Worm (Caenorhabditis elegans) whole organism, L4 larva: ENCODE measurements around the gene C37C3.2.

Experiments used
- F44E2.7 ChIP-seq: fragments of 200-800 bp; sonication (Bioruptor generic); IDR thresholded peaks from 2 replicates; pipeline ENCODE4 v2.1.2; 2022; ENCODE audit warnings: missing genetic modification characterization, missing compliant biosample characterization
- aha-1 ChIP-seq: fragments of 150-350 bp; peaks from one replicate; lab custom pipeline; 2014; ENCODE audit warnings: missing biosample characterization, missing genetic modification characterization
- aly-2 ChIP-seq: sonication (generic microtip); optimal IDR thresholded peaks from 2 replicates; lab custom pipeline; 2018; ENCODE audit warnings: missing biosample characterization, missing genetic modification characterization
- arid-1 ChIP-seq: fragments of 200-800 bp; sonication (Bioruptor generic); conservative IDR thresholded peaks from 2 replicates; pipeline ENCODE4 v1.3.6; 2022; ENCODE audit warnings: missing genetic modification reagents, missing genetic modification characterization, missing compliant biosample characterization
- ceh-44 ChIP-seq: fragments of 200-800 bp; sonication (Bioruptor generic); IDR thresholded peaks from 2 replicates; pipeline ENCODE4 v1.3.6; 2022; ENCODE audit warnings: missing genetic modification reagents, missing genetic modification characterization, missing compliant biosample characterization
- daf-16 ChIP-seq, 3 experiments: sonication (generic microtip); optimal IDR thresholded peaks; 2 replicates each; lab custom pipeline; 2016 to 2017; ENCODE audit warnings: missing genetic modification characterization in 3 of 3, missing genetic modification reagents in 3 of 3, mild to moderate bottlenecking in 2 of 3, missing compliant biosample characterization in 2 of 3, missing biosample characterization in 1 of 3, moderate library complexity in 1 of 3
- daf-19 ChIP-seq: fragments of 200-800 bp; sonication (Bioruptor generic); conservative IDR thresholded peaks from 2 replicates; pipeline ENCODE4 v1.3.6; 2022; ENCODE audit warnings: missing genetic modification characterization, missing compliant biosample characterization
- dmd-6 ChIP-seq: fragments of 200-800 bp; sonication (Bioruptor generic); IDR thresholded peaks from 2 replicates; pipeline ENCODE4 v1.3.6; 2022; ENCODE audit warnings: missing genetic modification reagents, missing genetic modification characterization, missing compliant biosample characterization
- dve-1 ChIP-seq: sonication (generic microtip); optimal IDR thresholded peaks from 2 replicates; lab custom pipeline; 2017; ENCODE audit warnings: antibody characterized with exemption, mild to moderate bottlenecking, missing genetic modification characterization, missing compliant biosample characterization; ENCODE audit not compliant: insufficient read depth
- egl-43 ChIP-seq: fragments of 200-800 bp; sonication (Bioruptor generic); IDR thresholded peaks from 2 replicates; pipeline ENCODE4 v1.3.6; 2022; ENCODE audit warnings: missing genetic modification reagents, missing genetic modification characterization, missing compliant biosample characterization
- hlh-11 ChIP-seq: fragments of 200-800 bp; sonication (Bioruptor generic); optimal IDR thresholded peaks from 2 replicates; lab custom pipeline; 2018; ENCODE audit warnings: mild to moderate bottlenecking, missing genetic modification characterization, missing compliant biosample characterization
- hlh-30 ChIP-seq: sonication (generic microtip); optimal IDR thresholded peaks from 2 replicates; lab custom pipeline; 2017; ENCODE audit warnings: antibody characterized with exemption, mild to moderate bottlenecking, missing genetic modification characterization, missing compliant biosample characterization; ENCODE audit not compliant: insufficient read depth
- lim-7 ChIP-seq: fragments of 200-800 bp; sonication (Bioruptor generic); IDR thresholded peaks from 2 replicates; pipeline ENCODE4 v1.3.6; 2022; ENCODE audit warnings: missing genetic modification characterization, missing compliant biosample characterization
- lin-13 ChIP-seq: fragments of 150-350 bp; optimal IDR thresholded peaks from 2 replicates; lab custom pipeline; 2014; ENCODE audit warnings: missing biosample characterization, missing genetic modification reagents, missing genetic modification characterization
- lin-15B ChIP-seq: fragments of 150-350 bp; sonication (generic microtip); optimal IDR thresholded peaks from 3 replicates; lab custom pipeline; 2014; ENCODE audit warnings: missing biosample characterization, missing genetic modification characterization
- lin-29 ChIP-seq: fragments of 200-800 bp; sonication (Bioruptor generic); IDR thresholded peaks from 2 replicates; pipeline ENCODE4 v1.3.6; 2022; ENCODE audit warnings: missing genetic modification reagents, missing genetic modification characterization, missing compliant biosample characterization
- lir-3 ChIP-seq: sonication (generic microtip); optimal IDR thresholded peaks from 2 replicates; lab custom pipeline; 2016; ENCODE audit warnings: mild to moderate bottlenecking, missing genetic modification characterization, missing compliant biosample characterization
- madf-5 ChIP-seq, 2 experiments: fragments of 200-800 bp; sonication (Bioruptor generic); IDR thresholded peaks; 2 replicates each; pipeline ENCODE4 v1.3.6; 2022; ENCODE audit warnings: missing compliant biosample characterization in 2 of 2, missing genetic modification characterization in 2 of 2
- madf-9 ChIP-seq: fragments of 200-800 bp; sonication (Bioruptor generic); conservative IDR thresholded peaks from 2 replicates; pipeline ENCODE4 v1.3.6; 2022; ENCODE audit warnings: missing genetic modification reagents, missing genetic modification characterization, missing compliant biosample characterization
- mdl-1 ChIP-seq, 2 experiments: fragments of 150-350 bp in 1 of 2; sonication (generic microtip) in 1 of 2; optimal IDR thresholded peaks; 2 replicates each; lab custom pipeline; 2014 to 2017; ENCODE audit warnings: missing biosample characterization in 2 of 2, missing genetic modification characterization in 2 of 2
- mdt-29 ChIP-seq: fragments of 200-800 bp; sonication (Bioruptor generic); IDR thresholded peaks from 2 replicates; pipeline ENCODE4 v1.3.6; 2022; ENCODE audit warnings: missing genetic modification reagents, missing genetic modification characterization, missing compliant biosample characterization
- mes-2 ChIP-seq: sonication (generic microtip); optimal IDR thresholded peaks from 2 replicates; lab custom pipeline; 2016; ENCODE audit warnings: missing genotype, mild to moderate bottlenecking, missing genetic modification characterization, missing compliant biosample characterization; ENCODE audit not compliant: poor library complexity, severe bottlenecking
- nhr-11 ChIP-seq: fragments of 150-350 bp; optimal IDR thresholded peaks from 2 replicates; lab custom pipeline; 2014; ENCODE audit warnings: missing biosample characterization, missing genetic modification characterization
- nhr-28 ChIP-seq: fragments of 150-350 bp; optimal IDR thresholded peaks from 2 replicates; lab custom pipeline; 2014; ENCODE audit warnings: missing biosample characterization, missing genetic modification characterization
- nhr-6 ChIP-seq: fragments of 150-350 bp; optimal IDR thresholded peaks from 2 replicates; lab custom pipeline; 2014; ENCODE audit warnings: missing biosample characterization, missing genetic modification characterization
- pqm-1 ChIP-seq: sonication (generic microtip); optimal IDR thresholded peaks from 2 replicates; lab custom pipeline; 2017; ENCODE audit warnings: missing biosample characterization, missing genetic modification characterization
- rbr-2 ChIP-seq: sonication (generic microtip); optimal IDR thresholded peaks from 2 replicates; lab custom pipeline; 2016; ENCODE audit warnings: missing genotype, missing genetic modification characterization, missing compliant biosample characterization
- skn-1 ChIP-seq: fragments of 150-350 bp; optimal IDR thresholded peaks from 2 replicates; lab custom pipeline; 2014; ENCODE audit warnings: missing biosample characterization, missing genetic modification characterization
- spr-3 ChIP-seq: fragments of 200-800 bp; sonication (Bioruptor generic); optimal IDR thresholded peaks from 2 replicates; lab custom pipeline; 2018; ENCODE audit warnings: mild to moderate bottlenecking, missing genetic modification characterization, missing compliant biosample characterization
- tag-97 ChIP-seq: fragments of 200-800 bp; sonication (Bioruptor generic); IDR thresholded peaks from 2 replicates; pipeline ENCODE4 v1.3.6; 2022; ENCODE audit warnings: missing genetic modification characterization, missing compliant biosample characterization
- tra-1 ChIP-seq: fragments of 200-800 bp; sonication (Bioruptor generic); IDR thresholded peaks from 2 replicates; pipeline ENCODE4 v1.3.6; 2022; ENCODE audit warnings: missing genetic modification reagents, missing genetic modification characterization, missing compliant biosample characterization
- unc-62 ChIP-seq, 3 experiments: fragments of 150-350 bp in 1 of 3; sonication (generic microtip); optimal IDR thresholded peaks in 2 of 3; peaks in 1 of 3; 1 replicate in 1 of 3; 2 replicates in 2 of 3; lab custom pipeline; 2014 to 2017; ENCODE audit warnings: missing biosample characterization in 3 of 3, missing genetic modification characterization in 3 of 3, missing genetic modification reagents in 3 of 3, missing genotype in 1 of 3
- zag-1 ChIP-seq: fragments of 150-350 bp; optimal IDR thresholded peaks from 2 replicates; lab custom pipeline; 2014; ENCODE audit warnings: missing biosample characterization, missing genetic modification characterization
- ztf-7 ChIP-seq: fragments of 150-350 bp; optimal IDR thresholded peaks from 2 replicates; lab custom pipeline; 2014; ENCODE audit warnings: missing biosample characterization, missing genetic modification characterization

The C37C3.2 gene

ce11 chrV:7888036-7888435 is 32.3 kb downstream of the C37C3.2 start:
- TF ChIP-seq dmd-6 (GFP tag; lab: Robert Waterston, UW) = peak; percentile 45
- TF ChIP-seq tag-97 (GFP tag; lab: Robert Waterston, UW) = no peak
- TF ChIP-seq nhr-28 (tag; lab: Kevin White, UChicago) = peak; percentile 37
- TF ChIP-seq pqm-1 = peak; percentile 80
- TF ChIP-seq mes-2 (tag; lab: Kevin White, UChicago) = peak; percentile 22
- peak; percentile 54 for TF ChIP-seq hlh-11 (tag; lab: Kevin White, UChicago)
- TF ChIP-seq ztf-7 (tag; lab: Kevin White, UChicago) = no peak
- peak; percentile 9 for TF ChIP-seq nhr-6 (tag; lab: Kevin White, UChicago)
- peak; percentile 43 for TF ChIP-seq dve-1
- no peak for TF ChIP-seq spr-3 (GFP tag; lab: Kevin White, UChicago)
- TF ChIP-seq lin-13 (GFP tag; lab: Kevin White, UChicago) = no peak
- no peak for TF ChIP-seq daf-16 (GFP tag; optimal IDR thresholded peaks at IDR 0.05; lab: Kevin White, UChicago)
- TF ChIP-seq daf-16 (tag; optimal IDR thresholded peaks at IDR 0.05; lab: Kevin White, UChicago) = peak; percentile 69
- TF ChIP-seq madf-5 (GFP tag; IDR thresholded peaks at IDR 0.05; lab: Robert Waterston, UW) = no peak

ce11 chrV:7891230-7891629 is 35.5 kb downstream of the C37C3.2 start, which contains the start of gene F40A3.1:
Gene F40A3.1, plus strand, starts transcription at chrV:7891530.
- TF ChIP-seq unc-62 (GFP tag; optimal IDR thresholded peaks at IDR 0.05 in 1 of 2; lab: Kevin White, UChicago) (peak in 1 of 2 experiments; percentile 32), unc-62 (tag; optimal IDR thresholded peaks at IDR 0.05; lab: Kevin White, UChicago) (no peak), rbr-2 (tag; lab: Kevin White, UChicago) (no peak), aha-1 (tag; lab: Kevin White, UChicago) (peak; percentile 29), hlh-30 (tag; lab: Kevin White, UChicago) (no peak)

- TF ChIP-seq hlh-11 (tag; lab: Kevin White, UChicago) = peak; percentile 25
- peak; percentile 47 for TF ChIP-seq nhr-11 (tag; lab: Kevin White, UChicago)
- no peak for TF ChIP-seq madf-9 (GFP tag; lab: Robert Waterston, UW)
- peak in 1 of 2 experiments; percentile 58 for TF ChIP-seq daf-16 (GFP tag; optimal IDR thresholded peaks at IDR 0.05; lab: Kevin White, UChicago)
- no peak for TF ChIP-seq daf-16 (tag; optimal IDR thresholded peaks at IDR 0.05; lab: Kevin White, UChicago)
- no peak for TF ChIP-seq lin-15B (tag; lab: Kevin White, UChicago)
- peak in 1 of 2 experiments; percentile 44 for TF ChIP-seq unc-62 (GFP tag; optimal IDR thresholded peaks at IDR 0.05 in 1 of 2; lab: Kevin White, UChicago)
- TF ChIP-seq unc-62 (tag; optimal IDR thresholded peaks at IDR 0.05; lab: Kevin White, UChicago) = no peak
- no peak for TF ChIP-seq F44E2.7 (GFP tag; lab: Robert Waterston, UW)
- no peak for TF ChIP-seq lim-7 (GFP tag; lab: Robert Waterston, UW)
- TF ChIP-seq ceh-44 (GFP tag; lab: Robert Waterston, UW) = no peak
- TF ChIP-seq mdl-1 (tag; optimal IDR thresholded peaks at IDR 0.05; lab: Kevin White, UChicago) = no peak
- no peak for TF ChIP-seq daf-19 (GFP tag; lab: Robert Waterston, UW)
- no peak for TF ChIP-seq arid-1
Measured at ce11 chrV:7893812-7894381, 38.2 kb downstream of the C37C3.2 start, which contains the start of gene F40A3.6. Gene F40A3.6, minus strand, starts transcription at chrV:7893862.

ce11 chrV:7899761-7900160 is 44.0 kb downstream of the C37C3.2 start, which contains the start of gene F40A3.7:
Gene F40A3.7, minus strand, starts transcription at chrV:7899861.
- TF ChIP-seq tra-1 (GFP tag; lab: Robert Waterston, UW) (no peak), lim-7 (GFP tag; lab: Robert Waterston, UW) (no peak), skn-1 (no peak)

- TF ChIP-seq hlh-30 (tag; lab: Kevin White, UChicago) (no peak), spr-3 (GFP tag; lab: Kevin White, UChicago) (no peak), aly-2 (tag; lab: Kevin White, UChicago) (no peak), egl-43 (GFP tag; lab: Robert Waterston, UW) (no peak), lin-29 (no peak), lir-3 (tag; lab: Kevin White, UChicago) (no peak), mdt-29 (GFP tag; lab: Robert Waterston, UW) (no peak), zag-1 (tag; lab: Kevin White, UChicago) (no peak), ceh-44 (GFP tag; lab: Robert Waterston, UW) (no peak)
Measured at ce11 chrV:7901222-7901621, 45.5 kb downstream of the C37C3.2 start.
